Worm (Caenorhabditis elegans) whole organism, L3 larva: ENCODE data around the gene natc-2.

ENCODE experiments used
- R02D3.7 ChIP-seq: fragments of 150-350 bp; optimal IDR thresholded peaks from 2 replicates; lab custom pipeline; 2014; ENCODE audit warnings: missing biosample characterization, missing genetic modification characterization
- ama-1 ChIP-seq: fragments of 150-350 bp; optimal IDR thresholded peaks from 2 replicates; lab custom pipeline; 2018
- ceh-82 ChIP-seq: fragments of 150-350 bp; optimal IDR thresholded peaks from 2 replicates; lab custom pipeline; 2014; ENCODE audit warnings: missing biosample characterization, missing genetic modification characterization
- daf-12 ChIP-seq: fragments of 150-350 bp; optimal IDR thresholded peaks from 2 replicates; lab custom pipeline; 2014; ENCODE audit warnings: missing biosample characterization, missing genetic modification reagents, missing genetic modification characterization
- egl-27 ChIP-seq: sonication (generic microtip); optimal IDR thresholded peaks from 4 replicates; lab custom pipeline; 2017; ENCODE audit warnings: missing biosample characterization, missing genetic modification reagents, missing genetic modification characterization
- fos-1 ChIP-seq: fragments of 150-350 bp; optimal IDR thresholded peaks from 2 replicates; lab custom pipeline; 2014; ENCODE audit warnings: missing biosample characterization, missing genetic modification characterization
- nhr-11 ChIP-seq: fragments of 150-350 bp; optimal IDR thresholded peaks from 2 replicates; lab custom pipeline; 2014; ENCODE audit warnings: missing biosample characterization, missing genetic modification characterization
- pqm-1 ChIP-seq: fragments of 150-350 bp; optimal IDR thresholded peaks from 2 replicates; lab custom pipeline; 2017; ENCODE audit warnings: missing biosample characterization, missing genetic modification characterization, inconsistent platforms
- sea-2 ChIP-seq: fragments of 150-350 bp; sonication (generic microtip); optimal IDR thresholded peaks from 4 replicates; lab custom pipeline; 2014; ENCODE audit warnings: missing biosample characterization, missing genetic modification reagents, missing genetic modification characterization
- skn-1 ChIP-seq: fragments of 150-350 bp; optimal IDR thresholded peaks from 2 replicates; lab custom pipeline; 2014; ENCODE audit warnings: missing biosample characterization, missing genetic modification characterization

DNA sequence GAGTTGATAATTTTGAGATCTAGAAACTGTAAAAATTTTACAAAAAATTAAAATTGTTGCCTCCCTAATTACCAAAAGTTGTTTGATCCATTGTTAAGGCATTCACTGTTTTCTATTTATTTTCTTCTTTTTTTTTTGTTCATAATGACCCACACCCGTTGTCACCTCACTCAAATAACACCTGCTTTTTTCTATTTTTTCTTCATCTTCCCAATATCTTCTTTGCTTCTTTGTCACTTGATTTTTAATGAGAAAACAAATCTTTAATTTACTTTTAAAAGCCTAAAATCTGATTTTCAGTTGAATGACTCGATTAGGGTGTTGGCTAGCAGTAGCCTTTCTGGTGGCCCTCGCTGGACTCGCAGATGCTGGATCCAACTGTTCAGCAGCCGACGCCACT is 29.5 kb downstream of the natc-2 start, which contains the start of gene ncx-2:
- TF ChIP-seq fos-1 (tag; lab: Kevin White, UChicago): no peak
- TF ChIP-seq egl-27: no peak
- no peak for TF ChIP-seq daf-12
- no peak for TF ChIP-seq pqm-1 (tag; lab: Kevin White, UChicago)
- TF ChIP-seq sea-2: no peak
- no peak for TF ChIP-seq ama-1 (lab: Kevin White, UChicago)
- TF ChIP-seq skn-1 (tag; lab: Kevin White, UChicago): no peak
- TF ChIP-seq R02D3.7 (tag; lab: Kevin White, UChicago): no peak
- no peak for TF ChIP-seq nhr-11
- no peak for TF ChIP-seq ceh-82 (tag; lab: Kevin White, UChicago)
